Fruit fly (Drosophila melanogaster) whole organism, embryonic: ENCODE measurements around the gene jb.

Source experiments
- ATbp ChIP-seq: fragments of 200-800 bp; sonication (Bioruptor generic); optimal IDR thresholded peaks from 2 replicates; lab custom pipeline; 2017; ENCODE audit warnings: missing biosample characterization, mild to moderate bottlenecking, missing genetic modification characterization, missing genetic modification reagents
- Antp ChIP-seq: fragments of 200-800 bp; sonication (Bioruptor generic); optimal IDR thresholded peaks from 3 replicates; lab custom pipeline; 2016; ENCODE audit warnings: missing biosample characterization, missing genetic modification characterization
- Bdp1 ChIP-seq: fragments of 200-800 bp; sonication (Bioruptor generic); optimal IDR thresholded peaks from 3 replicates; lab custom pipeline; 2016; ENCODE audit warnings: missing biosample characterization, missing genetic modification characterization
- CG10209 ChIP-seq: fragments of 200-800 bp; sonication (Bioruptor generic); optimal IDR thresholded peaks from 3 replicates; lab custom pipeline; 2017; ENCODE audit warnings: missing biosample characterization, mild to moderate bottlenecking, missing genetic modification characterization, missing genetic modification reagents
- CG10959 ChIP-seq: fragments of 200-800 bp; sonication (Bioruptor generic); IDR thresholded peaks from 2 replicates; pipeline ENCODE4 v1.3.6; 2022; ENCODE audit warnings: missing biosample characterization, missing genetic modification characterization
- CG11695 ChIP-seq: fragments of 200-800 bp; sonication (Bioruptor generic); IDR thresholded peaks from 3 replicates; pipeline ENCODE4 v1.3.6; 2022; ENCODE audit warnings: missing biosample characterization, missing genetic modification characterization
- CG13123 ChIP-seq: fragments of 200-800 bp; sonication (Bioruptor generic); optimal IDR thresholded peaks from 2 replicates; lab custom pipeline; 2016; ENCODE audit warnings: missing biosample characterization, missing genetic modification characterization
- CG13287 ChIP-seq: fragments of 200-800 bp; sonication (Bioruptor generic); IDR thresholded peaks from 2 replicates; pipeline ENCODE4 v1.3.6; 2022; ENCODE audit warnings: missing biosample characterization, missing genetic modification characterization; ENCODE audit not compliant: partially characterized antibody
- CG15514 ChIP-seq: fragments of 200-800 bp; sonication (Bioruptor generic); optimal IDR thresholded peaks from 3 replicates; lab custom pipeline; 2017; ENCODE audit warnings: missing biosample characterization, missing genetic modification characterization, mild to moderate bottlenecking, moderate library complexity, missing genetic modification reagents
- CG16863 ChIP-seq: fragments of 200-800 bp; sonication (Bioruptor generic); optimal IDR thresholded peaks from 3 replicates; lab custom pipeline; 2016; ENCODE audit warnings: missing biosample characterization, missing genetic modification characterization
- CG18011 ChIP-seq: fragments of 200-800 bp; sonication (Bioruptor generic); optimal IDR thresholded peaks from 2 replicates; lab custom pipeline; 2017; ENCODE audit warnings: missing biosample characterization, missing genetic modification characterization, mild to moderate bottlenecking, moderate library complexity, missing genotype
- CG18262 ChIP-seq: fragments of 200-800 bp; optimal IDR thresholded peaks from 3 replicates; lab custom pipeline; 2019; ENCODE audit warnings: missing biosample characterization, mild to moderate bottlenecking, missing genetic modification characterization, moderate library complexity
- CG2202 ChIP-seq: fragments of 200-800 bp; sonication (Bioruptor generic); optimal IDR thresholded peaks from 2 replicates; lab custom pipeline; 2018; ENCODE audit warnings: missing biosample characterization, mild to moderate bottlenecking, missing genetic modification characterization
- CG31365 ChIP-seq: fragments of 200-800 bp; sonication (Bioruptor generic); optimal IDR thresholded peaks from 2 replicates; lab custom pipeline; 2018; ENCODE audit warnings: missing biosample characterization, mild to moderate bottlenecking, missing genetic modification characterization
- CG31388 ChIP-seq: fragments of 200-800 bp; sonication (Bioruptor generic); optimal IDR thresholded peaks from 2 replicates; lab custom pipeline; 2016; ENCODE audit warnings: missing biosample characterization, missing genetic modification characterization
- CG3995 ChIP-seq: fragments of 200-800 bp; sonication (Bioruptor generic); optimal IDR thresholded peaks from 3 replicates; lab custom pipeline; 2016; ENCODE audit warnings: missing biosample characterization, missing genetic modification characterization
- CG4282 ChIP-seq: fragments of 200-800 bp; sonication (Bioruptor generic); optimal IDR thresholded peaks from 2 replicates; lab custom pipeline; 2016; ENCODE audit warnings: missing biosample characterization, missing genetic modification characterization
- CG6854 ChIP-seq: fragments of 200-800 bp; sonication (Bioruptor generic); optimal IDR thresholded peaks from 3 replicates; lab custom pipeline; 2017; ENCODE audit warnings: missing biosample characterization, mild to moderate bottlenecking, missing genetic modification characterization
- CG7556 ChIP-seq: fragments of 200-800 bp; sonication (Bioruptor generic); optimal IDR thresholded peaks from 2 replicates; lab custom pipeline; 2017; ENCODE audit warnings: missing biosample characterization, mild to moderate bottlenecking, missing genetic modification characterization
- CG7786 ChIP-seq: fragments of 200-800 bp; sonication (Bioruptor generic); optimal IDR thresholded peaks from 2 replicates; lab custom pipeline; 2016; ENCODE audit warnings: missing biosample characterization, missing genetic modification characterization
- CHES-1-like ChIP-seq: fragments of 200-800 bp; sonication (Bioruptor generic); optimal IDR thresholded peaks from 2 replicates; lab custom pipeline; 2016; ENCODE audit warnings: missing biosample characterization, missing genetic modification characterization
- Dref ChIP-seq: fragments of 200-800 bp; sonication (Bioruptor generic); IDR thresholded peaks from 2 replicates; pipeline ENCODE4 v1.3.6; 2022; ENCODE audit warnings: missing biosample characterization, missing genetic modification characterization
- Elba2 ChIP-seq: fragments of 200-800 bp; sonication (Bioruptor generic); optimal IDR thresholded peaks from 3 replicates; lab custom pipeline; 2016; ENCODE audit warnings: missing biosample characterization, missing genetic modification characterization
- MBD-R2 ChIP-seq: fragments of 200-800 bp; sonication (Bioruptor generic); IDR thresholded peaks from 2 replicates; pipeline ENCODE4 v1.3.6; 2022; ENCODE audit warnings: missing biosample characterization, missing genetic modification characterization
- MESR4 ChIP-seq: fragments of 200-800 bp; sonication (Bioruptor generic); optimal IDR thresholded peaks from 2 replicates; lab custom pipeline; 2018; ENCODE audit warnings: missing biosample characterization, mild to moderate bottlenecking, missing genetic modification characterization, moderate library complexity
- Myb ChIP-seq: fragments of 200-800 bp; sonication (Bioruptor generic); optimal IDR thresholded peaks from 2 replicates; lab custom pipeline; 2016; ENCODE audit warnings: missing biosample characterization, missing genetic modification characterization
- Nf-YB ChIP-seq: fragments of 200-800 bp; sonication (Bioruptor generic); optimal IDR thresholded peaks from 3 replicates; lab custom pipeline; 2019; ENCODE audit warnings: missing biosample characterization, mild to moderate bottlenecking, missing genetic modification characterization, moderate library complexity
- Opbp ChIP-seq: fragments of 200-800 bp; sonication (Bioruptor generic); IDR thresholded peaks from 3 replicates; pipeline ENCODE4 v1.3.6; 2022; ENCODE audit warnings: missing biosample characterization, missing genetic modification characterization; ENCODE audit not compliant: partially characterized antibody
- Ptx1 ChIP-seq: fragments of 200-800 bp; sonication (Bioruptor generic); IDR thresholded peaks from 2 replicates; pipeline ENCODE4 v1.3.6; 2022; ENCODE audit warnings: missing biosample characterization, missing genetic modification characterization
- TFAM ChIP-seq: fragments of 200-800 bp; sonication (Bioruptor generic); optimal IDR thresholded peaks from 2 replicates; lab custom pipeline; 2017; ENCODE audit warnings: missing biosample characterization, missing genetic modification characterization, inconsistent platforms
- Trl ChIP-seq, 3 experiments: fragments of >200 bp in 2 of 3; fragments of 200-800 bp in 1 of 3; sonication (Bioruptor generic) in 1 of 3; optimal IDR thresholded peaks; 2 replicates in 1 of 3; 3 replicates in 2 of 3; lab custom pipeline; 2016 to 2017; ENCODE audit warnings: missing biosample characterization in 1 of 3, missing genetic modification characterization in 1 of 3
- Xrp1 ChIP-seq: fragments of 200-800 bp; sonication (Bioruptor generic); IDR thresholded peaks from 2 replicates; pipeline ENCODE4 v1.3.6; 2022; ENCODE audit warnings: missing biosample characterization, missing genetic modification characterization
- amos ChIP-seq: fragments of 200-800 bp; sonication (Bioruptor generic); IDR thresholded peaks from 2 replicates; pipeline ENCODE4 v1.3.6; 2022; ENCODE audit warnings: missing biosample characterization, missing genetic modification characterization; ENCODE audit not compliant: partially characterized antibody
- ase ChIP-seq: fragments of 200-800 bp; sonication (Bioruptor generic); IDR thresholded peaks from 3 replicates; pipeline ENCODE4 v1.3.6; 2022; ENCODE audit warnings: missing biosample characterization, missing genetic modification characterization
- az2 ChIP-seq: fragments of 200-800 bp; sonication (Bioruptor generic); optimal IDR thresholded peaks from 3 replicates; lab custom pipeline; 2016; ENCODE audit warnings: missing biosample characterization, missing genetic modification characterization
- bsh ChIP-seq, 2 experiments: fragments of 200-800 bp; sonication (Bioruptor generic); optimal IDR thresholded peaks; 2 replicates each; lab custom pipeline; 2017 to 2018; ENCODE audit warnings: mild to moderate bottlenecking in 2 of 2, missing biosample characterization in 2 of 2, missing genetic modification characterization in 2 of 2, moderate library complexity in 1 of 2
- emc ChIP-seq: fragments of 200-800 bp; sonication (Bioruptor generic); optimal IDR thresholded peaks from 2 replicates; lab custom pipeline; 2016; ENCODE audit warnings: missing biosample characterization, missing genetic modification characterization
- eve ChIP-seq, 2 experiments: fragments of >200 bp; optimal IDR thresholded peaks; 2 replicates each; lab custom pipeline; 2017; ENCODE audit warnings: missing biosample characterization in 2 of 2, missing genetic modification characterization in 2 of 2
- gce ChIP-seq: fragments of 200-800 bp; sonication (Bioruptor generic); IDR thresholded peaks from 3 replicates; pipeline ENCODE4 v1.3.6; 2022; ENCODE audit warnings: missing biosample characterization, missing genetic modification characterization
- gfzf ChIP-seq: fragments of 200-800 bp; sonication (Bioruptor generic); optimal IDR thresholded peaks from 2 replicates; lab custom pipeline; 2016; ENCODE audit warnings: missing biosample characterization, mild to moderate bottlenecking, missing genetic modification characterization, moderate library complexity
- ind ChIP-seq: fragments of 200-800 bp; sonication (Bioruptor generic); optimal IDR thresholded peaks from 3 replicates; lab custom pipeline; 2016; ENCODE audit warnings: missing biosample characterization, missing genetic modification characterization
- pfk ChIP-seq: fragments of 200-800 bp; sonication (Bioruptor generic); optimal IDR thresholded peaks from 2 replicates; lab custom pipeline; 2018; ENCODE audit warnings: missing biosample characterization, mild to moderate bottlenecking, missing genetic modification characterization, moderate library complexity
- pzg ChIP-seq: fragments of 200-800 bp; sonication (Bioruptor generic); optimal IDR thresholded peaks from 3 replicates; lab custom pipeline; 2018; ENCODE audit warnings: missing biosample characterization, mild to moderate bottlenecking, missing genetic modification characterization, moderate library complexity
- sc ChIP-seq, 3 experiments: fragments of >200 bp in 2 of 3; fragments of 200-800 bp in 1 of 3; sonication (Bioruptor generic) in 1 of 3; optimal IDR thresholded peaks; 2 replicates in 2 of 3; 3 replicates in 1 of 3; lab custom pipeline; 2017; ENCODE audit warnings: mild to moderate bottlenecking in 1 of 3, missing biosample characterization in 1 of 3, missing genetic modification characterization in 1 of 3, missing genetic modification reagents in 1 of 3
- shn ChIP-seq: fragments of 200-800 bp; sonication (Bioruptor generic); optimal IDR thresholded peaks from 3 replicates; lab custom pipeline; 2016; ENCODE audit warnings: missing biosample characterization, missing genetic modification characterization
- sna ChIP-seq: fragments of 200-800 bp; sonication (Bioruptor generic); IDR thresholded peaks from 2 replicates; pipeline ENCODE4 v1.3.6; 2022; ENCODE audit warnings: missing biosample characterization, missing genetic modification characterization; ENCODE audit not compliant: partially characterized antibody
- yki ChIP-seq: fragments of >200 bp; optimal IDR thresholded peaks from 3 replicates; lab custom pipeline; 2018
- zen ChIP-seq: fragments of 200-800 bp; sonication (Bioruptor generic); optimal IDR thresholded peaks from 3 replicates; lab custom pipeline; 2018; ENCODE audit warnings: missing biosample characterization, mild to moderate bottlenecking, missing genetic modification characterization, moderate library complexity

The jb gene

DNA sequence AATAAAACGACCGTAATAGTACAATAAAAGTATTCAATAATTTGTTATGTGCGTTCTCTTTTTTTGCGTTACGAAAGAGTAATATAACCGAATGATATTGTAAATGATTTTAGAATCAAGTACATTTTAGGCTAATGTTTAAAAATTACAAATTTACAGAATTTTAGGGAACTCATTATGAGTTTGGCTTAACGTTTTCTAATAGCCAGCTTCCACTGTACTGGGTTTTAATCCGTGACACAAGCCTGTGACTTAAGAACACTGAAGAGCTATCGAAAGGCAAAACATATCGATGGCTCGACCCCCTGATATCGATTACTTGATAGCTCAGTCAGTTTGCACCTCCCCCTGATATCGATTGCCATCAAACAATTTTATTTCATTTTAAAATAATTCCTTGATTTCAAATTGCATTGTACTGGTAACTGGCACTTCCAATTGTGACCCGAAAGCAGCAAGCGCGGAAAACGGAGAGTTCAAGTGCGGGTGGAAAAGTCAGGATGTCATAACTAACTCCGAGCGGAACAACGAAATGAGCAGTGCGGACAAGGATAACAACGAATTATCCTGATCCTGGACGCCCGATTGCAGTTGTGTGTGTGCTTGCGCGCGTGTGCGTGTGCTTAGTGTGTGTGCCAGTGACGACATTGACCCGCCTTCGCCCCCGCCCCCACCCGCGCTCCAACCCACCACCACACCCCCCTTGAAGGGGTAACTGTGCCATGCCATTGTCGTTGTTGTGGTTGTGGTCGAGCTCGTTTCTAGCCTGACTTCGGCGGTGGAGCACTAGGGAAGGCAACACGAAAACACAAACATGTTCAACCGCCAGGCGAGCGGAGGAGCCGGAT, 3.7 kb upstream of the jb start, which contains the start of gene HERC2 (continued):
- TF ChIP-seq az2 (GFP tag; lab: Kevin White, UChicago) (no peak), CG15514 (GFP tag; lab: Kevin White, UChicago) (peak; percentile 12), Xrp1 (peak; percentile 61; the same call in 1 of the 2 replicates), gce (GFP tag; lab: Robert Waterston, UW) (no peak), CG18262 (tag; lab: Kevin White, UChicago) (no peak), sna (GFP tag; lab: Robert Waterston, UW) (peak; percentile 74; the same call in 1 of the 2 replicates), sc (optimal IDR thresholded peaks at IDR 0.05; lab: Kevin White, UChicago) (no peak), sc (GFP tag; optimal IDR thresholded peaks at IDR 0.05; lab: Kevin White, UChicago) (no peak), CG18011 (GFP tag; lab: Kevin White, UChicago) (peak; percentile 36), Nf-YB (GFP tag; lab: Kevin White, UChicago) (no peak), CG13123 (GFP tag; lab: Kevin White, UChicago) (no peak), CG6854 (GFP tag; lab: Kevin White, UChicago) (no peak), ase (0 out of 3 replicates have a peak, but pooled peaks have one; percentile 29), CG31365 (tag; lab: Kevin White, UChicago) (no peak), pfk (GFP tag; lab: Kevin White, UChicago) (no peak), zen (peak; percentile 37), Antp (GFP tag; lab: Kevin White, UChicago) (peak; percentile 69), CG10959 (GFP tag; lab: Robert Waterston, UW) (no peak), CG3995 (GFP tag; lab: Kevin White, UChicago) (peak; percentile 97), ind (GFP tag; lab: Kevin White, UChicago) (peak; percentile 58), yki (lab: Kevin White, UChicago) (no peak), TFAM (no peak), CG7556 (GFP tag; lab: Kevin White, UChicago) (no peak), emc (no peak), CHES-1-like (GFP tag; lab: Kevin White, UChicago) (peak; percentile 31), shn (GFP tag; lab: Kevin White, UChicago) (peak; percentile 37), CG10209 (GFP tag; lab: Kevin White, UChicago) (no peak), Elba2 (peak; percentile 12), CG16863 (GFP tag; lab: Kevin White, UChicago) (peak; percentile 10), CG2202 (tag; lab: Kevin White, UChicago) (no peak), ATbp (no peak)
- TF ChIP-seq, all 482 proteins: peak for 204

DNA sequence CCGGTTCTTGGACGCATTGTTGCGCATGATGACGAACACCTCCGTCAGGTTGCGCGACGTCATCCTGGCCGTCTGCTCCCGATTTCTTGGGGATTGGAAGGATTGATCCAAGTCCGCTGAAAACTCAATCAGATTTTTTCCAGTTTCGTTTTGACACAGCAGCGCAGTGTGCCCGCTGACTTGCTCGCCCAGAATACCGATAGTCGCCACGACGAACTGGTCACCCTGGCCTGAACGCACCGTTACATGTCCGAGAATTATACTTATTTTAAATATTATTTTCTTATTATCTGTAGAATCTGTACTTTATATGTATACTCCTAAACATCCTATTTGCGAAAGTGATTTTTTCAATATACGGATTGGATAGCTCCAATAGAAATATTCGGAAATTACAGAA, 3.0 kb upstream of the jb start, which contains the start of gene Syx16:
Syx16 (minus strand) TSS at position 172 of the 400 bp plus-strand sequence.
- TF ChIP-seq CG11695 (GFP tag; lab: Robert Waterston, UW), result no peak
- TF ChIP-seq MESR4 (GFP tag; lab: Kevin White, UChicago), result peak; percentile 74
- no peak for TF ChIP-seq Trl (optimal IDR thresholded peaks at IDR 0.05; lab: Kevin White, UChicago)
- TF ChIP-seq Trl (GFP tag; optimal IDR thresholded peaks at IDR 0.05; lab: Kevin White, UChicago), result no peak
- TF ChIP-seq Myb (GFP tag; lab: Kevin White, UChicago), result peak; percentile 66
- TF ChIP-seq eve (GFP tag; optimal IDR thresholded peaks at IDR 0.05; lab: Kevin White, UChicago), result no peak
- TF ChIP-seq amos (GFP tag; lab: Robert Waterston, UW), result peak; percentile 42; the same call in 1 of the 2 replicates
- TF ChIP-seq CG31388 (GFP tag; lab: Kevin White, UChicago), result no peak
- peak; percentile 59 for TF ChIP-seq gfzf (GFP tag; lab: Kevin White, UChicago)
- TF ChIP-seq CG13287 (GFP tag; lab: Robert Waterston, UW), result 0 out of 2 replicates have a peak, but pooled peaks have one; percentile 6
- no peak for TF ChIP-seq bsh (GFP tag; optimal IDR thresholded peaks at IDR 0.05; lab: Kevin White, UChicago)
- TF ChIP-seq MBD-R2 (GFP tag; lab: Robert Waterston, UW), result peak; percentile 37
- peak; percentile 40 for TF ChIP-seq pzg (GFP tag; lab: Kevin White, UChicago)
- TF ChIP-seq Ptx1 (GFP tag; lab: Robert Waterston, UW), result no peak
- peak; percentile 45 for TF ChIP-seq Dref (GFP tag; lab: Robert Waterston, UW)
- TF ChIP-seq Opbp (GFP tag; lab: Robert Waterston, UW), result 0 out of 3 replicates have a peak, but pooled peaks have one; percentile 10
- no peak for TF ChIP-seq Bdp1
- TF ChIP-seq CG7786 (GFP tag; lab: Kevin White, UChicago), result no peak
- TF ChIP-seq CG4282 (GFP tag; lab: Kevin White, UChicago), result no peak
